Fruit fly (Drosophila melanogaster): ENCODE measurements around the gene CG3581.

CG3581 gene

DNA sequence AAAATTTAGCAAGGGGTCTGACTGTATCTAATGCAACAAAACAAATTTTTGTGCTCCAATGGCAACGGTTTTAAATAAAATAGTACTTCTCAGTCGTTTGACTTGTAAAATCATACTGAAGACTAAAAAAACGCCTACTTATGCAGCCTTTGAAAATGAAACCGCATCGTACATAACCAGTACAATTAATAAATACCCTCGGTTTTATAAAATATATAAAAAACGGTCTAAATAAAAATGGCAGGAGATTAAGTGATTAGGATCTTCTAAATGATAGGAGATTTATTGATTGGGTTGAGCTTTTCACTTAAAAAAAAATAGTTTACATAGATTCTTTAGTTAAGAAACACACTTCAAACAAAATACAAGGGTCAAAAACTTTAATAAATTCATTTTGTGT lies at the start of gene CG3581:
CG3581 (minus strand) TSS at position 101 of the 400 bp plus-strand sequence.
- TF ChIP-seq Rfx (GFP tag; IDR thresholded peaks at IDR 0.05) (no peak), hth (optimal IDR thresholded peaks at IDR 0.05) (no peak), D19B (GFP tag; optimal IDR thresholded peaks at IDR 0.05) (no peak), sens (GFP tag) (no peak), prd (optimal IDR thresholded peaks at IDR 0.05) (no peak), prd (GFP tag; IDR thresholded peaks at IDR 0.05) (no peak), HLH54F (GFP tag; optimal IDR thresholded peaks at IDR 0.05) (no peak), HmgD (GFP tag; optimal IDR thresholded peaks at IDR 0.05) (no peak), bsh (GFP tag; optimal IDR thresholded peaks at IDR 0.05) (no peak), grn (GFP tag; optimal IDR thresholded peaks at IDR 0.05) (no peak), Antp (GFP tag; optimal IDR thresholded peaks at IDR 0.05) (no peak), Dek (tag; optimal IDR thresholded peaks at IDR 0.05) (no peak), CG18599 (GFP tag; optimal IDR thresholded peaks at IDR 0.05) (no peak), fru (optimal IDR thresholded peaks at IDR 0.05) (no peak)

DNA sequence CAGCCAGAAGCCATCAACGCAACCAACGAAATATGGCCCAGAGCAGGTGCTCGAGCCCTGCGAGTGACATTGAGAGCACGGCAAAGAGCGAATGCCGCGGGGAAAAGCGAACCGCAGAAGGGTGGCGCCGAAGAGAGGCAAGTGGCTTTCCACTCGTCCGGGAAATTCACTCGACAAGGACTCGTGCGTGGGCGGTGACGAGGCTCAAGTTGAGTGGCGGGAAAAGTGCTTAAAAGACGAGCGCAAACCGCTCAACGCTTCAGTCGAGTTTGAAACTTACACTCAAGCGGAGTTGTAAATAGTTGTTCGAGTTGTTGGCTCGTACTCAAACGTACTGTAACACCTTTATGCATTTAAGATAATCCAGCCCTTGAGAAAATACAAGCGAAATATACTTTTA lies 37.8 kb upstream of the CG3581 start, which contains the start of gene CG31221:
CG31221 (plus strand) TSS at position 256 of the 400 bp plus-strand sequence.
- TF ChIP-seq Tbp (GFP tag; optimal IDR thresholded peaks at IDR 0.05) (no peak), gro (GFP tag; optimal IDR thresholded peaks at IDR 0.05) (no peak), CG1603 (tag; optimal IDR thresholded peaks at IDR 0.05) (no peak), lmd (GFP tag; IDR thresholded peaks at IDR 0.05) (0 out of 2 replicates have a peak, but pooled peaks have one; percentile 23), CG6272 (GFP tag; IDR thresholded peaks at IDR 0.05) (0 out of 2 replicates have a peak, but pooled peaks have one; percentile 18), klu (GFP tag; IDR thresholded peaks at IDR 0.05) (no peak), tx (GFP tag; optimal IDR thresholded peaks at IDR 0.05) (no peak), CG15479 (GFP tag; optimal IDR thresholded peaks at IDR 0.05) (no peak), Elba2 (GFP tag; optimal IDR thresholded peaks at IDR 0.05) (no peak), hkb (optimal IDR thresholded peaks at IDR 0.05) (no peak), hkb (GFP tag; IDR thresholded peaks at IDR 0.05) (no peak), Bteb2 (GFP tag; optimal IDR thresholded peaks at IDR 0.05) (no peak), CG32532 (GFP tag; IDR thresholded peaks at IDR 0.05) (0 out of 2 replicates have a peak, but pooled peaks have one; percentile 41), Six4 (GFP tag; optimal IDR thresholded peaks at IDR 0.05) (no peak), bab2 (GFP tag; optimal IDR thresholded peaks at IDR 0.05) (no peak), schlank (tag; optimal IDR thresholded peaks at IDR 0.05) (no peak), CG11456 (GFP tag; IDR thresholded peaks at IDR 0.05) (0 out of 3 replicates have a peak, but pooled peaks have one; percentile 44), CG4404 (GFP tag; IDR thresholded peaks at IDR 0.05) (no peak), ase (GFP tag; IDR thresholded peaks at IDR 0.05) (no peak), ttk (GFP tag; IDR thresholded peaks at IDR 0.05) (no peak), trh (GFP tag; optimal IDR thresholded peaks at IDR 0.05) (no peak), lbe (GFP tag; optimal IDR thresholded peaks at IDR 0.05) (no peak), aop (GFP tag; IDR thresholded peaks at IDR 0.05) (no peak), BEAF-32 (GFP tag; optimal IDR thresholded peaks at IDR 0.05) (no peak), CG31224 (GFP tag; IDR thresholded peaks at IDR 0.05) (peak; percentile 29; the same call in 1 of the 2 replicates), salm (tag; optimal IDR thresholded peaks at IDR 0.05) (no peak), CG10979 (tag; optimal IDR thresholded peaks at IDR 0.05) (no peak), Awh (GFP tag; IDR thresholded peaks at IDR 0.05) (no peak), Rx (GFP tag; IDR thresholded peaks at IDR 0.05) (no peak), Lim3 (GFP tag; IDR thresholded peaks at IDR 0.05) (no peak), NFAT (GFP tag; IDR thresholded peaks at IDR 0.05) (no peak), Nf-YC (tag; optimal IDR thresholded peaks at IDR 0.05) (no peak), CG9876 (GFP tag; optimal IDR thresholded peaks at IDR 0.05) (no peak), gcm (GFP tag; optimal IDR thresholded peaks at IDR 0.05) (no peak), Trl (optimal IDR thresholded peaks at IDR 0.05) (peak; percentile 5 to 9), Trl (GFP tag; optimal IDR thresholded peaks at IDR 0.05) (no peak), bigmax (GFP tag; optimal IDR thresholded peaks at IDR 0.05) (no peak), Vsx1 (GFP tag; optimal IDR thresholded peaks at IDR 0.05) (no peak), Ets65A (GFP tag) (no peak), Jarid2 (GFP tag; optimal IDR thresholded peaks at IDR 0.05) (peak; percentile 25)
